Worm (Caenorhabditis elegans) whole organism, L1 larva: ENCODE data around the gene F44G4.6.

Experiments used
- C04F5.9 ChIP-seq: sonication (generic microtip); optimal IDR thresholded peaks from 2 replicates; lab custom pipeline; 2016; ENCODE audit warnings: missing genetic modification characterization, missing compliant biosample characterization
- alr-1 ChIP-seq: fragments of 200-800 bp; sonication (Bioruptor generic); optimal IDR thresholded peaks from 2 replicates; lab custom pipeline; 2018; ENCODE audit warnings: borderline replicate concordance, mild to moderate bottlenecking, missing genetic modification characterization, missing compliant biosample characterization
- aly-2 ChIP-seq: fragments of 150-350 bp; optimal IDR thresholded peaks from 2 replicates; lab custom pipeline; 2014; ENCODE audit warnings: missing biosample characterization, missing genetic modification characterization
- ama-1 ChIP-seq: fragments of 150-350 bp; optimal IDR thresholded peaks from 2 replicates; lab custom pipeline; 2014
- ceh-63 ChIP-seq: fragments of 200-800 bp; sonication (Bioruptor generic); optimal IDR thresholded peaks from 2 replicates; lab custom pipeline; 2018; ENCODE audit warnings: mild to moderate bottlenecking, missing genetic modification characterization, missing compliant biosample characterization
- ceh-8 ChIP-seq: fragments of 200-800 bp; sonication (Bioruptor generic); optimal IDR thresholded peaks from 2 replicates; lab custom pipeline; 2018; ENCODE audit warnings: mild to moderate bottlenecking, missing genetic modification characterization, moderate library complexity, missing compliant biosample characterization
- ceh-82 ChIP-seq, 3 experiments: fragments of 150-350 bp in 1 of 3; sonication (generic microtip) in 2 of 3; optimal IDR thresholded peaks; 2 replicates each; lab custom pipeline; 2014 to 2017; ENCODE audit warnings: missing biosample characterization in 3 of 3, missing genetic modification characterization in 3 of 3
- ces-1 ChIP-seq: fragments of 150-350 bp; optimal IDR thresholded peaks from 2 replicates; lab custom pipeline; 2014; ENCODE audit warnings: missing biosample characterization, missing genetic modification reagents, missing genetic modification characterization
- dsc-1 ChIP-seq: sonication (generic microtip); optimal IDR thresholded peaks from 2 replicates; lab custom pipeline; 2016; ENCODE audit warnings: mild to moderate bottlenecking, missing genetic modification characterization, missing compliant biosample characterization
- egl-13 ChIP-seq: sonication (generic microtip); optimal IDR thresholded peaks from 2 replicates; lab custom pipeline; 2016; ENCODE audit warnings: missing genotype, missing genetic modification reagents, missing genetic modification characterization, missing compliant biosample characterization
- egl-27 ChIP-seq, 2 experiments: fragments of 150-350 bp in 1 of 2; sonication (generic microtip); optimal IDR thresholded peaks; 3 replicates each; lab custom pipeline; 2017 to 2018; ENCODE audit warnings: missing biosample characterization in 2 of 2, missing genetic modification characterization in 2 of 2, missing genetic modification reagents in 2 of 2
- fkh-10 ChIP-seq: sonication (generic microtip); optimal IDR thresholded peaks from 2 replicates; lab custom pipeline; 2017; ENCODE audit warnings: missing biosample characterization, missing genetic modification reagents, missing genetic modification characterization
- fkh-8 ChIP-seq: sonication (generic microtip); optimal IDR thresholded peaks from 2 replicates; lab custom pipeline; 2016; ENCODE audit warnings: mild to moderate bottlenecking, missing genetic modification characterization, missing compliant biosample characterization
- hlh-17 ChIP-seq: fragments of 200-800 bp; sonication (Bioruptor generic); optimal IDR thresholded peaks from 2 replicates; lab custom pipeline; 2018; ENCODE audit warnings: missing genetic modification characterization, mild to moderate bottlenecking, missing compliant biosample characterization, moderate library complexity, borderline replicate concordance
- irx-1 ChIP-seq: sonication (generic microtip); optimal IDR thresholded peaks from 2 replicates; lab custom pipeline; 2016; ENCODE audit warnings: missing genetic modification characterization, missing compliant biosample characterization
- isw-1 ChIP-seq: fragments of 200-800 bp; sonication (Bioruptor generic); IDR thresholded peaks from 2 replicates; pipeline ENCODE4 v1.3.6; 2022; ENCODE audit warnings: missing genetic modification characterization, missing compliant biosample characterization
- lin-13 ChIP-seq: fragments of 150-350 bp; optimal IDR thresholded peaks from 2 replicates; lab custom pipeline; 2014; ENCODE audit warnings: missing biosample characterization, missing genetic modification reagents, missing genetic modification characterization
- lin-14 ChIP-seq: fragments of 200-800 bp; sonication (Bioruptor generic); optimal IDR thresholded peaks from 2 replicates; lab custom pipeline; 2018; ENCODE audit warnings: mild to moderate bottlenecking, missing genetic modification characterization, moderate library complexity, missing compliant biosample characterization
- lin-39 ChIP-seq: fragments of 150-350 bp; optimal IDR thresholded peaks from 2 replicates; lab custom pipeline; 2014; ENCODE audit warnings: missing biosample characterization, missing genetic modification reagents, missing genetic modification characterization
- lsy-2 ChIP-seq, 2 experiments: fragments of 150-350 bp; optimal IDR thresholded peaks; 2 replicates each; lab custom pipeline; 2014; ENCODE audit warnings: missing biosample characterization in 2 of 2, missing genetic modification characterization in 2 of 2
- mab-9 ChIP-seq: fragments of 200-800 bp; sonication (Bioruptor generic); IDR thresholded peaks from 2 replicates; pipeline ENCODE4 v1.3.6; 2022; ENCODE audit warnings: missing genetic modification reagents, missing genetic modification characterization, missing compliant biosample characterization
- mdl-1 ChIP-seq, 2 experiments: fragments of 150-350 bp; optimal IDR thresholded peaks; 2 replicates each; lab custom pipeline; 2014 to 2017; ENCODE audit warnings: missing biosample characterization in 2 of 2, missing genetic modification characterization in 2 of 2, inconsistent platforms in 1 of 2
- mef-2 ChIP-seq: fragments of 150-350 bp; optimal IDR thresholded peaks from 2 replicates; lab custom pipeline; 2014; ENCODE audit warnings: missing biosample characterization, missing genetic modification characterization
- mep-1 ChIP-seq: fragments of 150-350 bp; optimal IDR thresholded peaks from 2 replicates; lab custom pipeline; 2014; ENCODE audit warnings: missing biosample characterization, missing genetic modification characterization
- nhr-11 ChIP-seq: fragments of 150-350 bp; optimal IDR thresholded peaks from 2 replicates; lab custom pipeline; 2014; ENCODE audit warnings: missing biosample characterization, missing genetic modification characterization
- nhr-12 ChIP-seq: sonication (generic microtip); optimal IDR thresholded peaks from 2 replicates; lab custom pipeline; 2017; ENCODE audit warnings: missing biosample characterization, missing genetic modification characterization
- nhr-20 ChIP-seq: sonication (generic microtip); optimal IDR thresholded peaks from 2 replicates; lab custom pipeline; 2016; ENCODE audit warnings: mild to moderate bottlenecking, missing genetic modification characterization, missing compliant biosample characterization
- nhr-237 ChIP-seq: fragments of 150-350 bp; optimal IDR thresholded peaks from 2 replicates; lab custom pipeline; 2014; ENCODE audit warnings: missing biosample characterization, missing genetic modification characterization
- nhr-47 ChIP-seq: sonication (generic microtip); optimal IDR thresholded peaks from 2 replicates; lab custom pipeline; 2016; ENCODE audit warnings: mild to moderate bottlenecking, missing genetic modification characterization, moderate library complexity, missing compliant biosample characterization
- nhr-71 ChIP-seq: sonication (generic microtip); optimal IDR thresholded peaks from 2 replicates; lab custom pipeline; 2016; ENCODE audit warnings: mild to moderate bottlenecking, missing genetic modification characterization, moderate library complexity, missing compliant biosample characterization
- nhr-76 ChIP-seq: sonication (generic microtip); optimal IDR thresholded peaks from 2 replicates; lab custom pipeline; 2017; ENCODE audit warnings: missing biosample characterization, missing genetic modification characterization
- nhr-77 ChIP-seq: fragments of 150-350 bp; optimal IDR thresholded peaks from 2 replicates; lab custom pipeline; 2014; ENCODE audit warnings: missing biosample characterization, missing genetic modification characterization
- nhr-84 ChIP-seq: sonication (generic microtip); optimal IDR thresholded peaks from 2 replicates; lab custom pipeline; 2017; ENCODE audit warnings: missing biosample characterization, missing genetic modification characterization
- pax-3 ChIP-seq: fragments of 200-800 bp; sonication (Bioruptor generic); optimal IDR thresholded peaks from 2 replicates; lab custom pipeline; 2018; ENCODE audit warnings: mild to moderate bottlenecking, missing genetic modification characterization, moderate library complexity, missing compliant biosample characterization
- rnt-1 ChIP-seq: sonication (generic microtip); optimal IDR thresholded peaks from 2 replicates; lab custom pipeline; 2016; ENCODE audit warnings: mild to moderate bottlenecking, missing genetic modification characterization, moderate library complexity, missing compliant biosample characterization
- skn-1 ChIP-seq: fragments of 150-350 bp; optimal IDR thresholded peaks from 2 replicates; lab custom pipeline; 2014; ENCODE audit warnings: missing biosample characterization, missing genetic modification characterization
- snpc-4 ChIP-seq: fragments of 150-350 bp; optimal IDR thresholded peaks from 2 replicates; lab custom pipeline; 2014; ENCODE audit warnings: missing biosample characterization, missing genetic modification characterization
- sox-4 ChIP-seq: sonication (generic microtip); optimal IDR thresholded peaks from 2 replicates; lab custom pipeline; 2016; ENCODE audit warnings: missing genetic modification characterization, missing compliant biosample characterization
- swsn-7 ChIP-seq: sonication (generic microtip); optimal IDR thresholded peaks from 2 replicates; lab custom pipeline; 2016; ENCODE audit warnings: missing genetic modification characterization, missing compliant biosample characterization
- tbx-2 ChIP-seq: sonication (generic microtip); optimal IDR thresholded peaks from 2 replicates; lab custom pipeline; 2016; ENCODE audit warnings: missing genetic modification characterization, missing compliant biosample characterization
- tlp-1 ChIP-seq: fragments of 150-350 bp; optimal IDR thresholded peaks from 2 replicates; lab custom pipeline; 2014; ENCODE audit warnings: missing biosample characterization, missing genetic modification characterization
- unc-130 ChIP-seq: fragments of 150-350 bp; optimal IDR thresholded peaks from 2 replicates; lab custom pipeline; 2017; ENCODE audit warnings: missing biosample characterization, missing genetic modification characterization, inconsistent platforms
- unc-30 ChIP-seq: sonication (generic microtip); optimal IDR thresholded peaks from 2 replicates; lab custom pipeline; 2017; ENCODE audit warnings: missing biosample characterization, missing genetic modification characterization
- unc-62 ChIP-seq: fragments of 150-350 bp; optimal IDR thresholded peaks from 2 replicates; lab custom pipeline; 2014; ENCODE audit warnings: missing biosample characterization, missing genetic modification reagents, missing genetic modification characterization
- unc-86 ChIP-seq: sonication (generic microtip); optimal IDR thresholded peaks from 2 replicates; lab custom pipeline; 2016; ENCODE audit warnings: missing genetic modification characterization, missing compliant biosample characterization
- xbp-1 ChIP-seq: sonication (generic microtip); optimal IDR thresholded peaks from 2 replicates; lab custom pipeline; 2016; ENCODE audit warnings: missing genetic modification characterization, missing compliant biosample characterization
- zag-1 ChIP-seq: fragments of 150-350 bp; optimal IDR thresholded peaks from 2 replicates; lab custom pipeline; 2014; ENCODE audit warnings: missing biosample characterization, missing genetic modification characterization
- zip-4 ChIP-seq: fragments of 200-800 bp; sonication (Bioruptor generic); optimal IDR thresholded peaks from 2 replicates; lab custom pipeline; 2018; ENCODE audit warnings: mild to moderate bottlenecking, missing genetic modification characterization, moderate library complexity, missing compliant biosample characterization
- ztf-11 ChIP-seq, 2 experiments: sonication (generic microtip); optimal IDR thresholded peaks; 2 replicates each; lab custom pipeline; 2016 to 2017; ENCODE audit warnings: missing genetic modification characterization in 2 of 2, missing biosample characterization in 1 of 2, missing compliant biosample characterization in 1 of 2

F44G4.6 gene

DNA sequence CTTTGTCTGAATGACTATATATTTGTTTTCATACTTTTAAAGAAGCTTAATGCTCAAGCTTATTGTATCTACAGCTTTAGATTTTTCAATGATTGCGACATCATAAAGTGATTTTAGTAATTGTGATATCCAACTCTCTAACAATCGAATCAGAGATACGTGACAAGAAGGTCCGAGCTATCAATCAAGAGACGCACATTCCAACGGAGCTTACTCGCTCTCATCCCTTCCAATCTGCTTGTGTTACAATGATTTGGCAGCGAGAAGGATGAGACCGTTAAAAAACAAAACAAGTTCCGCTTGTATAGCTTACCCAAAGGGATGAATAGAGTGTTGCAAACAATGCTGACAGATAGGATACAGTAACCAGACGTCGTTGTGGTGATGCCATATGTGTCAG lies 40.1 kb downstream of the F44G4.6 start (continued):
- no peak for TF ChIP-seq C04F5.9 (tag; lab: Kevin White, UChicago)
- TF ChIP-seq fkh-10 (GFP tag; lab: Kevin White, UChicago), result no peak
- TF ChIP-seq xbp-1 (tag; lab: Kevin White, UChicago), result no peak
- TF ChIP-seq unc-30 (tag; lab: Kevin White, UChicago), result no peak
- no peak for TF ChIP-seq isw-1 (GFP tag; lab: Robert Waterston, UW)
- no peak for TF ChIP-seq lin-13 (GFP tag; lab: Kevin White, UChicago)
- peak; percentile 62 for TF ChIP-seq rnt-1 (tag; lab: Kevin White, UChicago)
- no peak for TF ChIP-seq skn-1
- peak; percentile 15 for TF ChIP-seq nhr-71 (tag; lab: Kevin White, UChicago)
- TF ChIP-seq hlh-17, result no peak
- no peak for TF ChIP-seq aly-2 (tag; lab: Kevin White, UChicago)

ce11 chrII:8960414-8960813 lies 41.2 kb downstream of the F44G4.6 start, which contains the start of gene cal-2:
TSS of gene cal-2 (plus strand) at chrII:8960714.
- TF ChIP-seq egl-27 (tag; optimal IDR thresholded peaks at IDR 0.05; lab: Kevin White, UChicago), result no peak
- no peak for TF ChIP-seq pax-3 (tag; lab: Kevin White, UChicago)
- TF ChIP-seq dsc-1 (tag; lab: Kevin White, UChicago), result peak; percentile 1
- TF ChIP-seq, all 84 proteins: peak for 1

- no peak for TF ChIP-seq unc-86 (tag; lab: Kevin White, UChicago)
- no peak for TF ChIP-seq snpc-4 (tag; lab: Kevin White, UChicago)
- no peak for TF ChIP-seq isw-1 (GFP tag; lab: Robert Waterston, UW)
- TF ChIP-seq alr-1 (tag; lab: Kevin White, UChicago), result no peak
- no peak for TF ChIP-seq egl-13 (tag; lab: Kevin White, UChicago)
- no peak for TF ChIP-seq fkh-8 (tag; lab: Kevin White, UChicago)
- peak; percentile 35 for TF ChIP-seq tbx-2 (tag; lab: Kevin White, UChicago)
- no peak for TF ChIP-seq nhr-237
- no peak for TF ChIP-seq fkh-10 (GFP tag; lab: Kevin White, UChicago)
- no peak for TF ChIP-seq aly-2 (tag; lab: Kevin White, UChicago)
- peak; percentile 33 to 71 for TF ChIP-seq lsy-2 (tag; optimal IDR thresholded peaks at IDR 0.05; lab: Kevin White, UChicago)
- no peak for TF ChIP-seq unc-62 (GFP tag; lab: Kevin White, UChicago)
- TF ChIP-seq sox-4 (tag; lab: Kevin White, UChicago), result no peak
- no peak for TF ChIP-seq ztf-11 (tag; optimal IDR thresholded peaks at IDR 0.05; lab: Kevin White, UChicago)
- TF ChIP-seq lin-39 (tag; lab: Kevin White, UChicago), result no peak
- TF ChIP-seq irx-1 (tag; lab: Kevin White, UChicago), result no peak
- no peak for TF ChIP-seq nhr-84
- TF ChIP-seq ces-1 (GFP tag; lab: Kevin White, UChicago), result no peak
- TF ChIP-seq nhr-11, result no peak
- no peak for TF ChIP-seq xbp-1 (tag; lab: Kevin White, UChicago)
- TF ChIP-seq unc-130 (tag; lab: Kevin White, UChicago), result peak; percentile 92
- no peak for TF ChIP-seq mep-1 (tag; lab: Kevin White, UChicago)
- no peak for TF ChIP-seq tlp-1 (tag; lab: Kevin White, UChicago)
- TF ChIP-seq nhr-12, result no peak
- no peak for TF ChIP-seq ceh-63
- TF ChIP-seq nhr-20 (tag; lab: Kevin White, UChicago), result peak; percentile 53
- no peak for TF ChIP-seq mab-9 (GFP tag; lab: Robert Waterston, UW)
- no peak for TF ChIP-seq hlh-17
- TF ChIP-seq swsn-7 (tag; lab: Kevin White, UChicago), result no peak
- TF ChIP-seq zip-4 (GFP tag; lab: Kevin White, UChicago), result no peak
- TF ChIP-seq mef-2 (tag; lab: Kevin White, UChicago), result no peak
- TF ChIP-seq mdl-1 (tag; optimal IDR thresholded peaks at IDR 0.05; lab: Kevin White, UChicago), result peak in 1 of 2 experiments; percentile 63
- TF ChIP-seq lin-14, result peak; percentile 77
- no peak for TF ChIP-seq ceh-8 (GFP tag; lab: Kevin White, UChicago)
- TF ChIP-seq ceh-82 (tag; optimal IDR thresholded peaks at IDR 0.05; lab: Kevin White, UChicago), result no peak
- TF ChIP-seq dsc-1 (tag; lab: Kevin White, UChicago), result no peak
- TF ChIP-seq nhr-47, result peak; percentile 22
- no peak for TF ChIP-seq zag-1 (tag; lab: Kevin White, UChicago)
- TF ChIP-seq ama-1 (lab: Kevin White, UChicago), result no peak
- no peak for TF ChIP-seq nhr-76
- no peak for TF ChIP-seq nhr-77 (tag; lab: Kevin White, UChicago)
These were observed 42.5 kb downstream of the F44G4.6 start for ce11 chrII:8959081-8959480.
